Fruit fly (Drosophila melanogaster) whole organism, embryonic: ENCODE results near the gene CG15043.

Experiments used
- Bdp1 ChIP-seq: fragments of 200-800 bp; sonication (Bioruptor generic); optimal IDR thresholded peaks from 3 replicates; lab custom pipeline; 2016; ENCODE audit warnings: missing biosample characterization, missing genetic modification characterization
- CG11093 ChIP-seq: fragments of 200-800 bp; sonication (Bioruptor generic); IDR thresholded peaks from 3 replicates; pipeline ENCODE4 v1.3.6; 2022; ENCODE audit warnings: missing biosample characterization, missing genetic modification characterization
- CG12236 ChIP-seq: fragments of 200-800 bp; sonication (Bioruptor generic); optimal IDR thresholded peaks from 2 replicates; lab custom pipeline; 2016; ENCODE audit warnings: missing biosample characterization, missing genetic modification characterization
- CG1233 ChIP-seq: fragments of 200-800 bp; sonication (Bioruptor generic); optimal IDR thresholded peaks from 4 replicates; lab custom pipeline; 2018; ENCODE audit warnings: missing biosample characterization, mild to moderate bottlenecking, missing genetic modification characterization
- CG14050 ChIP-seq: fragments of 200-800 bp; sonication (Bioruptor generic); IDR thresholded peaks from 3 replicates; pipeline ENCODE4 v1.3.6; 2022; ENCODE audit warnings: missing biosample characterization, missing genetic modification characterization
- CG14441 ChIP-seq: fragments of 200-800 bp; sonication (Bioruptor generic); IDR thresholded peaks from 2 replicates; pipeline ENCODE4 v1.3.6; 2022; ENCODE audit warnings: missing biosample characterization, missing genetic modification characterization
- CG15073 ChIP-seq: fragments of 200-800 bp; sonication (Bioruptor generic); optimal IDR thresholded peaks from 2 replicates; lab custom pipeline; 2016; ENCODE audit warnings: missing biosample characterization, missing genetic modification characterization
- CG15479 ChIP-seq: fragments of 200-800 bp; sonication (Bioruptor generic); optimal IDR thresholded peaks from 3 replicates; lab custom pipeline; 2019; ENCODE audit warnings: missing biosample characterization, mild to moderate bottlenecking, missing genetic modification characterization, moderate library complexity
- CG1603 ChIP-seq: fragments of 200-800 bp; sonication (Bioruptor generic); optimal IDR thresholded peaks from 2 replicates; lab custom pipeline; 2019; ENCODE audit warnings: missing biosample characterization, mild to moderate bottlenecking, missing genetic modification characterization, moderate library complexity
- CG17802 ChIP-seq: fragments of 200-800 bp; sonication (Bioruptor generic); optimal IDR thresholded peaks from 2 replicates; lab custom pipeline; 2018; ENCODE audit warnings: missing biosample characterization, mild to moderate bottlenecking, missing genetic modification characterization, moderate library complexity
- CG1792 ChIP-seq: fragments of 200-800 bp; sonication (Bioruptor generic); optimal IDR thresholded peaks from 2 replicates; lab custom pipeline; 2016; ENCODE audit warnings: missing biosample characterization, missing genetic modification characterization
- CG2199 ChIP-seq: fragments of 200-800 bp; sonication (Bioruptor generic); IDR thresholded peaks from 3 replicates; pipeline ENCODE4 v1.3.6; 2022; ENCODE audit warnings: missing biosample characterization, missing genetic modification characterization
- CG2712 ChIP-seq: fragments of 200-800 bp; optimal IDR thresholded peaks from 3 replicates; lab custom pipeline; 2019; ENCODE audit warnings: missing biosample characterization, mild to moderate bottlenecking, missing genetic modification characterization, moderate library complexity
- CG34376 ChIP-seq: fragments of 200-800 bp; sonication (Bioruptor generic); optimal IDR thresholded peaks from 2 replicates; lab custom pipeline; 2018; ENCODE audit warnings: missing biosample characterization, mild to moderate bottlenecking, missing genetic modification characterization
- CG4282 ChIP-seq: fragments of 200-800 bp; sonication (Bioruptor generic); optimal IDR thresholded peaks from 2 replicates; lab custom pipeline; 2016; ENCODE audit warnings: missing biosample characterization, missing genetic modification characterization
- CG4730 ChIP-seq: fragments of 200-800 bp; sonication (Bioruptor generic); IDR thresholded peaks from 2 replicates; pipeline ENCODE4 v1.3.6; 2022; ENCODE audit warnings: missing biosample characterization, missing genetic modification characterization
- CG6654 ChIP-seq: fragments of 200-800 bp; sonication (Bioruptor generic); optimal IDR thresholded peaks from 2 replicates; lab custom pipeline; 2017; ENCODE audit warnings: missing biosample characterization, mild to moderate bottlenecking, missing genetic modification characterization
- CG6765 ChIP-seq: fragments of 200-800 bp; sonication (Bioruptor generic); optimal IDR thresholded peaks from 3 replicates; lab custom pipeline; 2017; ENCODE audit warnings: missing biosample characterization, mild to moderate bottlenecking, missing genetic modification characterization
- CG7271 ChIP-seq: fragments of 200-800 bp; sonication (Bioruptor generic); optimal IDR thresholded peaks from 2 replicates; lab custom pipeline; 2018; ENCODE audit warnings: missing biosample characterization, mild to moderate bottlenecking, missing genetic modification characterization, moderate library complexity
- CG7556 ChIP-seq: fragments of 200-800 bp; sonication (Bioruptor generic); optimal IDR thresholded peaks from 2 replicates; lab custom pipeline; 2017; ENCODE audit warnings: missing biosample characterization, mild to moderate bottlenecking, missing genetic modification characterization
- CG7745 ChIP-seq: fragments of 200-800 bp; sonication (Bioruptor generic); optimal IDR thresholded peaks from 2 replicates; lab custom pipeline; 2018; ENCODE audit warnings: missing biosample characterization, mild to moderate bottlenecking, missing genetic modification characterization, moderate library complexity
- CG9797 ChIP-seq: fragments of 200-800 bp; sonication (Bioruptor generic); optimal IDR thresholded peaks from 3 replicates; lab custom pipeline; 2018; ENCODE audit warnings: missing biosample characterization, mild to moderate bottlenecking, missing genetic modification characterization
- CTCF ChIP-seq: fragments of 200-800 bp; sonication (Bioruptor generic); optimal IDR thresholded peaks from 2 replicates; lab custom pipeline; 2017; ENCODE audit warnings: missing biosample characterization, mild to moderate bottlenecking, missing genetic modification characterization, moderate library complexity
- D ChIP-seq, 2 experiments: fragments of 200-800 bp in 1 of 2; fragments of >200 bp in 1 of 2; sonication (Bioruptor generic) in 1 of 2; optimal IDR thresholded peaks; 2 replicates in 1 of 2; 3 replicates in 1 of 2; lab custom pipeline; 2017; ENCODE audit warnings: mild to moderate bottlenecking in 1 of 2, missing biosample characterization in 1 of 2, missing genetic modification characterization in 1 of 2, missing genetic modification reagents in 1 of 2
- Dp ChIP-seq: fragments of 200-800 bp; sonication (Bioruptor generic); optimal IDR thresholded peaks from 2 replicates; lab custom pipeline; 2018; ENCODE audit warnings: missing biosample characterization, mild to moderate bottlenecking, missing genetic modification characterization, moderate library complexity
- Gug ChIP-seq: fragments of 200-800 bp; sonication (Bioruptor generic); IDR thresholded peaks from 4 replicates; pipeline ENCODE4 v1.3.6; 2022; ENCODE audit warnings: missing biosample characterization, missing genetic modification characterization
- HLH54F ChIP-seq: fragments of 200-800 bp; sonication (Bioruptor generic); optimal IDR thresholded peaks from 3 replicates; lab custom pipeline; 2016; ENCODE audit warnings: missing biosample characterization, missing genetic modification characterization
- Mrtf ChIP-seq: fragments of 200-800 bp; sonication (Bioruptor generic); IDR thresholded peaks from 3 replicates; pipeline ENCODE4 v1.3.6; 2022; ENCODE audit warnings: missing biosample characterization, missing genetic modification characterization
- Nf-YA ChIP-seq: fragments of 200-800 bp; sonication (Bioruptor generic); IDR thresholded peaks from 2 replicates; pipeline ENCODE4 v1.3.6; 2022; ENCODE audit warnings: missing biosample characterization, missing genetic modification characterization
- Oaz ChIP-seq: fragments of 200-800 bp; sonication (Bioruptor generic); IDR thresholded peaks from 2 replicates; pipeline ENCODE4 v1.3.6; 2022; ENCODE audit warnings: missing biosample characterization, missing genetic modification characterization
- Optix ChIP-seq: fragments of 200-800 bp; sonication (Bioruptor generic); IDR thresholded peaks from 3 replicates; pipeline ENCODE4 v1.3.6; 2022; ENCODE audit warnings: missing biosample characterization, missing genetic modification characterization
- Rfx ChIP-seq: fragments of 200-800 bp; sonication (Bioruptor generic); IDR thresholded peaks from 2 replicates; pipeline ENCODE4 v1.3.6; 2022; ENCODE audit warnings: missing biosample characterization, missing genetic modification characterization
- Sry-δ ChIP-seq: fragments of 200-800 bp; sonication (Bioruptor generic); optimal IDR thresholded peaks from 2 replicates; lab custom pipeline; 2016; ENCODE audit warnings: missing biosample characterization, missing genetic modification characterization
- Usf ChIP-seq: fragments of 200-800 bp; sonication (Bioruptor generic); optimal IDR thresholded peaks from 2 replicates; lab custom pipeline; 2017; ENCODE audit warnings: missing genotype, missing biosample characterization, missing genetic modification characterization
- abd-A ChIP-seq: fragments of 200-800 bp; sonication (Bioruptor generic); optimal IDR thresholded peaks from 3 replicates; lab custom pipeline; 2019; ENCODE audit warnings: missing biosample characterization, mild to moderate bottlenecking, missing genetic modification characterization, moderate library complexity
- az2 ChIP-seq: fragments of 200-800 bp; sonication (Bioruptor generic); optimal IDR thresholded peaks from 3 replicates; lab custom pipeline; 2016; ENCODE audit warnings: missing biosample characterization, missing genetic modification characterization
- dati ChIP-seq: fragments of 200-800 bp; sonication (Bioruptor generic); IDR thresholded peaks from 2 replicates; pipeline ENCODE4 v1.3.6; 2022; ENCODE audit warnings: missing biosample characterization, missing genetic modification characterization
- dimm ChIP-seq: fragments of 200-800 bp; sonication (Bioruptor generic); IDR thresholded peaks from 2 replicates; pipeline ENCODE4 v1.3.6; 2022; ENCODE audit warnings: missing biosample characterization, missing genetic modification characterization
- disco-r ChIP-seq: fragments of 200-800 bp; sonication (Bioruptor generic); optimal IDR thresholded peaks from 2 replicates; lab custom pipeline; 2016; ENCODE audit warnings: missing biosample characterization, missing genetic modification characterization
- dpn ChIP-seq, 2 experiments: fragments of 200-800 bp; sonication (Bioruptor generic); optimal IDR thresholded peaks; 3 replicates each; lab custom pipeline; 2016; ENCODE audit warnings: missing biosample characterization in 2 of 2, missing genetic modification characterization in 2 of 2
- esg ChIP-seq: fragments of 200-800 bp; sonication (Bioruptor generic); conservative IDR thresholded peaks from 2 replicates; pipeline ENCODE4 v1.3.6; 2022; ENCODE audit warnings: missing biosample characterization, missing genetic modification characterization
- fru ChIP-seq: fragments of >200 bp; optimal IDR thresholded peaks from 2 replicates; lab custom pipeline; 2017
- gem ChIP-seq: fragments of 200-800 bp; sonication (Bioruptor generic); optimal IDR thresholded peaks from 2 replicates; lab custom pipeline; 2019; ENCODE audit warnings: missing biosample characterization, mild to moderate bottlenecking, missing genetic modification characterization, moderate library complexity
- hth ChIP-seq: fragments of >200 bp; optimal IDR thresholded peaks from 2 replicates; lab custom pipeline; 2017; ENCODE audit warnings: inconsistent platforms
- kay ChIP-seq: fragments of 200-800 bp; sonication (Bioruptor generic); optimal IDR thresholded peaks from 2 replicates; lab custom pipeline; 2016; ENCODE audit warnings: missing biosample characterization, missing genetic modification characterization
- ken ChIP-seq: fragments of 200-800 bp; sonication (Bioruptor generic); IDR thresholded peaks from 3 replicates; pipeline ENCODE4 v1.3.6; 2022; ENCODE audit warnings: missing biosample characterization, missing genetic modification characterization
- maf-S ChIP-seq: fragments of 200-800 bp; sonication (Bioruptor generic); optimal IDR thresholded peaks from 2 replicates; lab custom pipeline; 2016; ENCODE audit warnings: missing biosample characterization, missing genetic modification characterization
- pfk ChIP-seq: fragments of 200-800 bp; sonication (Bioruptor generic); optimal IDR thresholded peaks from 2 replicates; lab custom pipeline; 2018; ENCODE audit warnings: missing biosample characterization, mild to moderate bottlenecking, missing genetic modification characterization, moderate library complexity
- pum ChIP-seq: fragments of 200-800 bp; sonication (Bioruptor generic); optimal IDR thresholded peaks from 2 replicates; lab custom pipeline; 2016; ENCODE audit warnings: missing biosample characterization, missing genetic modification characterization
- tap ChIP-seq: fragments of 200-800 bp; optimal IDR thresholded peaks from 3 replicates; lab custom pipeline; 2019; ENCODE audit warnings: missing biosample characterization, mild to moderate bottlenecking, missing genetic modification characterization, moderate library complexity
- tna ChIP-seq: fragments of 200-800 bp; sonication (Bioruptor generic); IDR thresholded peaks from 2 replicates; pipeline ENCODE4 v1.3.6; 2022; ENCODE audit warnings: missing biosample characterization, missing genetic modification characterization; ENCODE audit not compliant: partially characterized antibody
- vfl ChIP-seq: fragments of 200-800 bp; sonication (Bioruptor generic); optimal IDR thresholded peaks from 2 replicates; lab custom pipeline; 2016; ENCODE audit warnings: missing biosample characterization, missing genetic modification characterization
- zfh1 ChIP-seq: fragments of 200-800 bp; sonication (Bioruptor generic); IDR thresholded peaks from 3 replicates; pipeline ENCODE4 v1.3.6; 2022; ENCODE audit warnings: missing biosample characterization, missing genetic modification characterization

The CG15043 gene

DNA sequence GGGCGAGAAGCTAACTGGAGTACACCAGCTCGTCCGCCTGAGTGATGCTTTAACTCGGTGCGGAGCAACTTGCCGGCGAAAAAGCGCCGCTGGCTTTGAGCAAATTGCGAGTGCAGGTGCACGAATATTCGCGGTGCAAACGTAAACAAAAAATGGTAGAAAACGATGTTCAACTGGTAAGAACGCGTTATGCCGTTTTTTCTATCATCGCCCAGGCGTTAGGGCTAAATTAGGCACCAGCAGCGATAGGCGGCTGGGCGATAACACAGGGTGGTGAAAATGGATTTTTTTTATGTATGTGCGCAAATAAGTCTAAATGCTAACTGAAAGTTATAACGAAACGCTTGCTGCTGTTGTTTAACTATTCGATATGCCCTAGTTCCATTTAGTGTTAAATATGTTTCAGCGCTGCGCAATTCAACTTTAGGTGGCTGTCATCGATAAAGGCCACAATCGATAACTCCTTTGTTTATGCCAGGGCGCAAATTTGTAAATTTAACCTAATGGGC is 5.8 kb upstream of the CG15043 start, which contains the start of the genes Pgant7 and Xrcc2 (continued):
- TF ChIP-seq Bdp1 (GFP tag; lab: Kevin White, UChicago) (no peak), pum (GFP tag; lab: Kevin White, UChicago) (no peak), CG1792 (GFP tag; lab: Kevin White, UChicago) (no peak), Nf-YA (GFP tag; lab: Robert Waterston, UW) (no peak), CG1233 (GFP tag; lab: Kevin White, UChicago) (no peak), CG2199 (no peak), CG1603 (tag; lab: Kevin White, UChicago) (peak; percentile 62), gem (tag; lab: Kevin White, UChicago) (no peak), CG17802 (no peak), CTCF (GFP tag; lab: Kevin White, UChicago) (peak; percentile 10), disco-r (GFP tag; lab: Kevin White, UChicago) (no peak), HLH54F (no peak), CG2712 (tag; lab: Kevin White, UChicago) (no peak), CG34376 (GFP tag; lab: Kevin White, UChicago) (no peak), fru (no peak), CG15479 (GFP tag; lab: Kevin White, UChicago) (peak; percentile 14), Usf (no peak), Sry-δ (GFP tag; lab: Kevin White, UChicago) (peak; percentile 72), CG7745 (tag; lab: Kevin White, UChicago) (no peak), Dp (GFP tag; lab: Kevin White, UChicago) (peak; percentile 77), kay (GFP tag; lab: Kevin White, UChicago) (no peak), CG14050 (no peak), vfl (no peak), CG11093 (GFP tag; lab: Robert Waterston, UW) (no peak), zfh1 (no peak), tna (GFP tag; lab: Robert Waterston, UW) (peak; percentile 59; the same call in 1 of the 2 replicates), CG6654 (GFP tag; lab: Kevin White, UChicago) (no peak), Optix (GFP tag; lab: Robert Waterston, UW) (no peak), CG4730 (GFP tag; lab: Robert Waterston, UW) (no peak), CG7271 (tag; lab: Kevin White, UChicago) (no peak), Mrtf (GFP tag; lab: Robert Waterston, UW) (no peak), CG6765 (no peak), CG4282 (no peak), tap (tag; lab: Kevin White, UChicago) (no peak), CG12236 (GFP tag; lab: Kevin White, UChicago) (no peak), Gug (no peak), dimm (no peak), CG14441 (GFP tag; lab: Robert Waterston, UW) (no peak), dpn (GFP tag; optimal IDR thresholded peaks at IDR 0.05; lab: Kevin White, UChicago) (no peak), hth (no peak), abd-A (tag; lab: Kevin White, UChicago) (no peak), Rfx (GFP tag; lab: Robert Waterston, UW) (no peak), az2 (GFP tag; lab: Kevin White, UChicago) (no peak), Oaz (no peak), D (optimal IDR thresholded peaks at IDR 0.05; lab: Kevin White, UChicago) (peak; percentile 77), D (GFP tag; optimal IDR thresholded peaks at IDR 0.05; lab: Kevin White, UChicago) (no peak), ken (GFP tag; lab: Robert Waterston, UW) (no peak), CG7556 (GFP tag; lab: Kevin White, UChicago) (no peak), maf-S (no peak), CG9797 (GFP tag; lab: Kevin White, UChicago) (peak; percentile 81), pfk (GFP tag; lab: Kevin White, UChicago) (no peak), esg (no peak), CG15073 (no peak), dati (no peak)
